Fruit fly (Drosophila melanogaster) Kc167 (cell line): ENCODE results near the gene Invadolysin.

Source experiments
- Myc ChIP-seq: fragments of >200 bp; optimal IDR thresholded peaks from 2 replicates; lab custom pipeline; 2017; ENCODE audit warnings: missing external identifiers
- Sin3A ChIP-seq: fragments of >200 bp; optimal IDR thresholded peaks from 2 replicates; lab custom pipeline; 2018; ENCODE audit warnings: missing external identifiers
- h ChIP-seq: fragments of >200 bp; optimal IDR thresholded peaks from 3 replicates; lab custom pipeline; 2018; ENCODE audit warnings: missing external identifiers
- insv ChIP-seq: fragments of >200 bp; optimal IDR thresholded peaks from 3 replicates; lab custom pipeline; 2018; ENCODE audit warnings: missing external identifiers
- ttk ChIP-seq: sonication (Bioruptor generic); optimal IDR thresholded peaks from 2 replicates; lab custom pipeline; 2017; ENCODE audit warnings: missing external identifiers

- no peak for TF ChIP-seq h (lab: Kevin White, UChicago)
- no peak for TF ChIP-seq ttk
- TF ChIP-seq Sin3A (lab: Kevin White, UChicago), result no peak
- no peak for TF ChIP-seq insv
- TF ChIP-seq Myc (lab: Kevin White, UChicago), result no peak
These were observed 19.0 kb upstream of the Invadolysin start, which contains the start of gene knk for dm6 chr3R:10125477-10125876.
